Fruit fly (Drosophila melanogaster) whole organism, embryonic: ENCODE measurements around the gene CG3078.

ENCODE experiments used
- Atf3 ChIP-seq: fragments of 200-800 bp; sonication (Bioruptor generic); optimal IDR thresholded peaks from 3 replicates; lab custom pipeline; 2016; ENCODE audit warnings: missing biosample characterization, missing genetic modification characterization
- CG10147 ChIP-seq: fragments of 200-800 bp; sonication (Bioruptor generic); optimal IDR thresholded peaks from 2 replicates; lab custom pipeline; 2019; ENCODE audit warnings: missing biosample characterization, mild to moderate bottlenecking, missing genetic modification characterization, moderate library complexity
- CG10267 ChIP-seq: fragments of 200-800 bp; sonication (Bioruptor generic); optimal IDR thresholded peaks from 2 replicates; lab custom pipeline; 2018; ENCODE audit warnings: missing biosample characterization, mild to moderate bottlenecking, missing genetic modification characterization, moderate library complexity
- CG10431 ChIP-seq: fragments of 200-800 bp; sonication (Bioruptor generic); optimal IDR thresholded peaks from 3 replicates; lab custom pipeline; 2018; ENCODE audit warnings: missing biosample characterization, mild to moderate bottlenecking, missing genetic modification characterization
- CG11504 ChIP-seq: fragments of 200-800 bp; sonication (Bioruptor generic); optimal IDR thresholded peaks from 3 replicates; lab custom pipeline; 2019; ENCODE audit warnings: missing biosample characterization, mild to moderate bottlenecking, missing genetic modification characterization, moderate library complexity
- CG11696 ChIP-seq: fragments of 200-800 bp; sonication (Bioruptor generic); IDR thresholded peaks from 2 replicates; pipeline ENCODE4 v1.3.6; 2022; ENCODE audit warnings: missing biosample characterization, missing genetic modification characterization
- CG12071 ChIP-seq: fragments of 200-800 bp; sonication (Bioruptor generic); optimal IDR thresholded peaks from 3 replicates; lab custom pipeline; 2018; ENCODE audit warnings: missing biosample characterization, mild to moderate bottlenecking, missing genetic modification characterization
- CG13424 ChIP-seq: fragments of 200-800 bp; sonication (Bioruptor generic); optimal IDR thresholded peaks from 2 replicates; lab custom pipeline; 2019; ENCODE audit warnings: missing biosample characterization, mild to moderate bottlenecking, missing genetic modification characterization, moderate library complexity
- CG15011 ChIP-seq: fragments of 200-800 bp; sonication (Bioruptor generic); optimal IDR thresholded peaks from 3 replicates; lab custom pipeline; 2018; ENCODE audit warnings: missing biosample characterization, mild to moderate bottlenecking, missing genetic modification characterization
- CG15696 ChIP-seq: fragments of 200-800 bp; sonication (Bioruptor generic); optimal IDR thresholded peaks from 2 replicates; lab custom pipeline; 2019; ENCODE audit warnings: missing biosample characterization, mild to moderate bottlenecking, missing genetic modification characterization, moderate library complexity
- CG16779 ChIP-seq: fragments of 200-800 bp; sonication (Bioruptor generic); IDR thresholded peaks from 2 replicates; pipeline ENCODE4 v1.3.6; 2022; ENCODE audit warnings: missing biosample characterization, missing genetic modification characterization
- CG17385 ChIP-seq: fragments of 200-800 bp; sonication (Bioruptor generic); optimal IDR thresholded peaks from 3 replicates; lab custom pipeline; 2018; ENCODE audit warnings: missing biosample characterization, mild to moderate bottlenecking, missing genetic modification characterization
- CG2199 ChIP-seq: fragments of 200-800 bp; sonication (Bioruptor generic); IDR thresholded peaks from 3 replicates; pipeline ENCODE4 v1.3.6; 2022; ENCODE audit warnings: missing biosample characterization, missing genetic modification characterization
- CG7372 ChIP-seq: fragments of 200-800 bp; sonication (Bioruptor generic); IDR thresholded peaks from 2 replicates; pipeline ENCODE4 v1.3.6; 2022; ENCODE audit warnings: missing biosample characterization, missing genetic modification characterization
- CG8089 ChIP-seq: fragments of 200-800 bp; sonication (Bioruptor generic); optimal IDR thresholded peaks from 3 replicates; lab custom pipeline; 2016; ENCODE audit warnings: missing biosample characterization, missing genetic modification characterization
- CG8765 ChIP-seq: fragments of 200-800 bp; sonication (Bioruptor generic); IDR thresholded peaks from 2 replicates; pipeline ENCODE4 v1.3.6; 2022; ENCODE audit warnings: missing biosample characterization, missing genetic modification characterization
- CG8924 ChIP-seq: fragments of 200-800 bp; optimal IDR thresholded peaks from 3 replicates; lab custom pipeline; 2019; ENCODE audit warnings: missing biosample characterization, mild to moderate bottlenecking, missing genetic modification characterization, moderate library complexity
- Dp ChIP-seq: fragments of 200-800 bp; sonication (Bioruptor generic); optimal IDR thresholded peaks from 2 replicates; lab custom pipeline; 2018; ENCODE audit warnings: missing biosample characterization, mild to moderate bottlenecking, missing genetic modification characterization, moderate library complexity
- H15 ChIP-seq: fragments of 200-800 bp; sonication (Bioruptor generic); IDR thresholded peaks from 3 replicates; pipeline ENCODE4 v1.3.6; 2022; ENCODE audit warnings: missing biosample characterization, missing genetic modification characterization
- Hsf ChIP-seq: fragments of 200-800 bp; sonication (Bioruptor generic); optimal IDR thresholded peaks from 3 replicates; lab custom pipeline; 2016; ENCODE audit warnings: missing biosample characterization, missing genetic modification characterization
- Lim3 ChIP-seq: fragments of 200-800 bp; sonication (Bioruptor generic); IDR thresholded peaks from 2 replicates; pipeline ENCODE4 v1.3.6; 2022; ENCODE audit warnings: missing biosample characterization, missing genetic modification characterization
- Lpt ChIP-seq: fragments of >200 bp; optimal IDR thresholded peaks from 2 replicates; lab custom pipeline; 2018; ENCODE audit warnings: missing biosample characterization, missing genetic modification characterization
- MBD-R2 ChIP-seq: fragments of 200-800 bp; sonication (Bioruptor generic); IDR thresholded peaks from 2 replicates; pipeline ENCODE4 v1.3.6; 2022; ENCODE audit warnings: missing biosample characterization, missing genetic modification characterization
- NC2α ChIP-seq: fragments of 200-800 bp; sonication (Bioruptor generic); optimal IDR thresholded peaks from 2 replicates; lab custom pipeline; 2016; ENCODE audit warnings: missing biosample characterization, missing genetic modification characterization
- NC2β ChIP-seq: fragments of 200-800 bp; sonication (Bioruptor generic); optimal IDR thresholded peaks from 2 replicates; lab custom pipeline; 2016; ENCODE audit warnings: missing biosample characterization, missing genetic modification characterization
- Oaz ChIP-seq: fragments of 200-800 bp; sonication (Bioruptor generic); IDR thresholded peaks from 2 replicates; pipeline ENCODE4 v1.3.6; 2022; ENCODE audit warnings: missing biosample characterization, missing genetic modification characterization
- Poxn ChIP-seq: fragments of 200-800 bp; sonication (Bioruptor generic); IDR thresholded peaks from 2 replicates; pipeline ENCODE4 v1.3.6; 2022; ENCODE audit warnings: missing biosample characterization, missing genetic modification characterization
- Rfx ChIP-seq: fragments of 200-800 bp; sonication (Bioruptor generic); IDR thresholded peaks from 2 replicates; pipeline ENCODE4 v1.3.6; 2022; ENCODE audit warnings: missing biosample characterization, missing genetic modification characterization
- Scr ChIP-seq: fragments of 200-800 bp; sonication (Bioruptor generic); IDR thresholded peaks from 2 replicates; pipeline ENCODE4 v1.3.6; 2022; ENCODE audit warnings: missing biosample characterization, missing genetic modification characterization; ENCODE audit not compliant: partially characterized antibody
- Sox100B ChIP-seq: fragments of 200-800 bp; sonication (Bioruptor generic); optimal IDR thresholded peaks from 3 replicates; lab custom pipeline; 2018; ENCODE audit warnings: missing biosample characterization, mild to moderate bottlenecking, missing genetic modification characterization
- Trl ChIP-seq, 3 experiments: fragments of >200 bp in 2 of 3; fragments of 200-800 bp in 1 of 3; sonication (Bioruptor generic) in 1 of 3; optimal IDR thresholded peaks; 2 replicates in 1 of 3; 3 replicates in 2 of 3; lab custom pipeline; 2016 to 2017; ENCODE audit warnings: missing biosample characterization in 1 of 3, missing genetic modification characterization in 1 of 3
- bigmax ChIP-seq: fragments of 200-800 bp; sonication (Bioruptor generic); optimal IDR thresholded peaks from 2 replicates; lab custom pipeline; 2018; ENCODE audit warnings: missing biosample characterization, mild to moderate bottlenecking, missing genetic modification characterization
- cas ChIP-seq: fragments of 200-800 bp; sonication (Bioruptor generic); IDR thresholded peaks from 2 replicates; pipeline ENCODE4 v1.3.6; 2022; ENCODE audit warnings: missing biosample characterization, missing genetic modification characterization
- chn ChIP-seq: fragments of 200-800 bp; sonication (Bioruptor generic); optimal IDR thresholded peaks from 2 replicates; lab custom pipeline; 2016; ENCODE audit warnings: missing biosample characterization, missing genetic modification characterization
- esg ChIP-seq: fragments of 200-800 bp; sonication (Bioruptor generic); conservative IDR thresholded peaks from 2 replicates; pipeline ENCODE4 v1.3.6; 2022; ENCODE audit warnings: missing biosample characterization, missing genetic modification characterization
- fru ChIP-seq: fragments of >200 bp; optimal IDR thresholded peaks from 2 replicates; lab custom pipeline; 2017
- grau ChIP-seq: fragments of 200-800 bp; optimal IDR thresholded peaks from 3 replicates; lab custom pipeline; 2019; ENCODE audit warnings: missing biosample characterization, mild to moderate bottlenecking, missing genetic modification characterization, moderate library complexity
- insv ChIP-seq, 2 experiments: fragments of 200-800 bp; sonication (Bioruptor generic); optimal IDR thresholded peaks; 3 replicates each; lab custom pipeline; 2016 to 2018; ENCODE audit warnings: missing biosample characterization in 2 of 2, missing genetic modification characterization in 2 of 2
- jing ChIP-seq: fragments of 200-800 bp; sonication (Bioruptor generic); optimal IDR thresholded peaks from 2 replicates; lab custom pipeline; 2018; ENCODE audit warnings: missing biosample characterization, mild to moderate bottlenecking, missing genetic modification characterization
- lola ChIP-seq, 3 experiments: fragments of >200 bp in 2 of 3; fragments of 200-800 bp in 1 of 3; sonication (Bioruptor generic) in 1 of 3; optimal IDR thresholded peaks; 2 replicates each; lab custom pipeline; 2017 to 2019; ENCODE audit warnings: missing biosample characterization in 3 of 3, missing genetic modification characterization in 3 of 3, mild to moderate bottlenecking in 1 of 3, moderate library complexity in 1 of 3
- otp ChIP-seq: fragments of 200-800 bp; sonication (Bioruptor generic); IDR thresholded peaks from 3 replicates; pipeline ENCODE4, ENCODE4 v1.3.6; 2022; ENCODE audit warnings: missing biosample characterization, missing genetic modification characterization
- pb ChIP-seq: fragments of 200-800 bp; sonication (Bioruptor generic); optimal IDR thresholded peaks from 3 replicates; lab custom pipeline; 2016; ENCODE audit warnings: missing biosample characterization, missing genetic modification characterization
- pita ChIP-seq: fragments of 200-800 bp; sonication (Bioruptor generic); optimal IDR thresholded peaks from 2 replicates; lab custom pipeline; 2017; ENCODE audit warnings: missing biosample characterization, mild to moderate bottlenecking, missing genetic modification characterization
- sd ChIP-seq: fragments of 200-800 bp; sonication (Bioruptor generic); optimal IDR thresholded peaks from 3 replicates; lab custom pipeline; 2018; ENCODE audit warnings: missing biosample characterization, mild to moderate bottlenecking, missing genetic modification characterization, moderate library complexity
- tll ChIP-seq, 2 experiments: fragments of 200-800 bp in 1 of 2; fragments of >200 bp in 1 of 2; sonication (Bioruptor generic) in 1 of 2; optimal IDR thresholded peaks; 2 replicates each; lab custom pipeline; 2017 to 2019; ENCODE audit warnings: missing biosample characterization in 2 of 2, missing genetic modification characterization in 2 of 2, mild to moderate bottlenecking in 1 of 2, moderate library complexity in 1 of 2
- unc-4 ChIP-seq: fragments of 200-800 bp; sonication (Bioruptor generic); IDR thresholded peaks from 2 replicates; pipeline ENCODE4 v1.3.6; 2022; ENCODE audit warnings: missing biosample characterization, missing genetic modification characterization; ENCODE audit not compliant: partially characterized antibody
- zen2 ChIP-seq: fragments of 200-800 bp; sonication (Bioruptor generic); IDR thresholded peaks from 3 replicates; pipeline ENCODE4 v1.3.6; 2022; ENCODE audit warnings: missing biosample characterization, missing genetic modification characterization; ENCODE audit not compliant: partially characterized antibody
- zf30C ChIP-seq: fragments of 200-800 bp; sonication (Bioruptor generic); optimal IDR thresholded peaks from 3 replicates; lab custom pipeline; 2018; ENCODE audit warnings: missing biosample characterization, mild to moderate bottlenecking, missing genetic modification characterization

The CG3078 gene

DNA sequence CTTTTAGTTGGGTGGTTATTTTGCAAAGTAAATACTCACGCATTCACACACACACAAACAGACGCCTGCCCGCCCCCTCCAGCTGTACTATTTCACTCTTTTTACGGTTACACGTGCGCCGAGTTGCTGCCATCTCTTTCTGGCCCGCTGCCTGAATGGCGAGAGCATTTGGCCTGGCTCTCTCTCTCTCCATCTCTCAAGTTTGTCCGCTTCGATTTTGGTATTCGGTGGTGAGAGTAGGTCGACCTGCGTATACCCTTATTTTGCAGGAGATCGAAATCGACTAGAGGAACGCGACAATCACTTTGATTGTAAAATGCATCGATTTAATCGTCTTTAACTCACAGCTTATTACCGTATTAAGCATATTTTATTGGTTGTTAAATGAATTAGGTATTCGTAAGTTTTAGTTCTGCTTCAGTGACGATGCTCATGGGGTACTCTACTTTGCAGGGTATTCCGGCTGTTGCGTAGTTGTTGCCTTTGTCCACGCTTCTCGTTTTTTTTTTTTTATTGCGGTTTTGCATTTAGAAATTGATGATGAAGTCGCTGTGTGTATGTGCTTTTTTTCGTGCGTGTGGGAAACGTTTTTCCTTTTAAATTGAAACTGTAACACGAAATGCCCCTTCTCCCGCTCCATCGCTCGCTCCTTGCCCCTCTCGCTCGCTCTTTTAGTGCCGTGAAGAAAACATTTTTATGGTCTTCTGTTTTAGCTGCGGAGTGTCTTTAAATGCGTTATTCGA lies 44.3 kb upstream of the CG3078 start (continued):
- TF ChIP-seq CG10267 (tag; lab: Kevin White, UChicago) (peak; percentile 79), CG17385 (GFP tag; lab: Kevin White, UChicago) (peak; percentile 84), NC2β (peak; percentile 83), Trl (optimal IDR thresholded peaks at IDR 0.05; lab: Kevin White, UChicago) (peak; percentile 90), Trl (GFP tag; optimal IDR thresholded peaks at IDR 0.05; lab: Kevin White, UChicago) (peak; percentile 87), lola (GFP tag; optimal IDR thresholded peaks at IDR 0.05; lab: Kevin White, UChicago) (peak in 1 of 3 experiments; percentile 82), CG13424 (tag; lab: Kevin White, UChicago) (peak; percentile 89), tll (GFP tag; optimal IDR thresholded peaks at IDR 0.05; lab: Kevin White, UChicago) (peak; percentile 14 to 73), zf30C (GFP tag; lab: Kevin White, UChicago) (no peak), insv (GFP tag; optimal IDR thresholded peaks at IDR 0.05; lab: Kevin White, UChicago) (peak; percentile 18 to 30), sd (peak; percentile 39), grau (tag; lab: Kevin White, UChicago) (peak; percentile 90), bigmax (GFP tag; lab: Kevin White, UChicago) (no peak), Oaz (GFP tag; lab: Robert Waterston, UW) (peak; percentile 74), H15 (GFP tag; lab: Robert Waterston, UW) (peak; percentile 46; the same call in 1 of the 3 replicates), Lim3 (GFP tag; lab: Robert Waterston, UW) (0 out of 2 replicates have a peak, but pooled peaks have one; percentile 22), esg (GFP tag; lab: Robert Waterston, UW) (peak; percentile 84), chn (GFP tag; lab: Kevin White, UChicago) (peak; percentile 91), pb (peak; percentile 92), CG8089 (peak; percentile 86), Poxn (GFP tag; lab: Robert Waterston, UW) (peak; percentile 32; the same call in 1 of the 2 replicates), Scr (GFP tag; lab: Robert Waterston, UW) (no peak; the same call in 1 of the 2 replicates), fru (lab: Kevin White, UChicago) (no peak), Rfx (GFP tag; lab: Robert Waterston, UW) (peak; percentile 85), zen2 (GFP tag; lab: Robert Waterston, UW) (no peak), Dp (GFP tag; lab: Kevin White, UChicago) (no peak), Lpt (GFP tag; lab: Kevin White, UChicago) (no peak), CG11504 (peak; percentile 88), CG7372 (GFP tag; lab: Robert Waterston, UW) (peak; percentile 53), MBD-R2 (GFP tag; lab: Robert Waterston, UW) (peak; percentile 57; the same call in 1 of the 2 replicates), CG15011 (GFP tag; lab: Kevin White, UChicago) (peak; percentile 75), Atf3 (peak; percentile 90), Sox100B (peak; percentile 85), CG10147 (GFP tag; lab: Kevin White, UChicago) (peak; percentile 89), CG8765 (GFP tag; lab: Robert Waterston, UW) (peak; percentile 61), CG2199 (GFP tag; lab: Robert Waterston, UW) (no peak), pita (GFP tag; lab: Kevin White, UChicago) (no peak), Hsf (GFP tag; lab: Kevin White, UChicago) (peak; percentile 91), CG15696 (tag; lab: Kevin White, UChicago) (peak; percentile 81), otp (GFP tag; lab: Robert Waterston, UW) (peak; percentile 70; the same call in 1 of the 3 replicates), CG11696 (GFP tag; lab: Robert Waterston, UW) (peak; percentile 35; the same call in 1 of the 2 replicates), CG10431 (GFP tag; lab: Kevin White, UChicago) (peak; percentile 59), CG12071 (peak; percentile 89), CG16779 (GFP tag; lab: Robert Waterston, UW) (no peak), unc-4 (GFP tag; lab: Robert Waterston, UW) (no peak), cas (GFP tag; lab: Robert Waterston, UW) (no peak), NC2α (GFP tag; lab: Kevin White, UChicago) (peak; percentile 86), CG8924 (peak; percentile 92), jing (GFP tag; lab: Kevin White, UChicago) (peak; percentile 80)
